Fruit fly (Drosophila melanogaster): ENCODE results near the gene CG5274.

The CG5274 gene

dm6 chr3L:20444815-20445519 lies 17.5 kb upstream of the CG5274 start (continued):
- TF ChIP-seq Spps (tag; optimal IDR thresholded peaks at IDR 0.05) (peak; percentile 66), Adf1 (GFP tag; IDR thresholded peaks at IDR 0.05) (peak; percentile 54), Taf1 (GFP tag; IDR thresholded peaks at IDR 0.05) (peak; percentile 82), Rx (GFP tag; IDR thresholded peaks at IDR 0.05) (peak; percentile 83), chif (GFP tag; optimal IDR thresholded peaks at IDR 0.05) (peak; percentile 36 to 43), row (GFP tag; IDR thresholded peaks at IDR 0.05) (peak; percentile 92), dysf (GFP tag; IDR thresholded peaks at IDR 0.05) (peak; percentile 93), Mad (GFP tag; optimal IDR thresholded peaks at IDR 0.05) (peak; percentile 54), Dbx (GFP tag; IDR thresholded peaks at IDR 0.05) (peak; percentile 87), CG2712 (tag; optimal IDR thresholded peaks at IDR 0.05) (peak; percentile 91), CkIIα-i1 (GFP tag; IDR thresholded peaks at IDR 0.05) (0 out of 2 replicates have a peak, but pooled peaks have one; percentile 23), Mrtf (GFP tag; IDR thresholded peaks at IDR 0.05) (peak; percentile 84), tna (GFP tag; IDR thresholded peaks at IDR 0.05; ENCODE audit: partially characterized antibody) (0 out of 2 replicates have a peak, but pooled peaks have one; percentile 27), dan (GFP tag; IDR thresholded peaks at IDR 0.05) (0 out of 2 replicates have a peak, but pooled peaks have one; percentile 42), HLHmδ (GFP tag; optimal IDR thresholded peaks at IDR 0.05) (no peak), scrt (GFP tag; optimal IDR thresholded peaks at IDR 0.05) (peak; percentile 58), Ada2b (GFP tag; IDR thresholded peaks at IDR 0.05) (peak; percentile 94), CG15011 (GFP tag; optimal IDR thresholded peaks at IDR 0.05) (peak; percentile 72), Rfx (GFP tag; IDR thresholded peaks at IDR 0.05) (peak; percentile 91), CG10543 (GFP tag; optimal IDR thresholded peaks at IDR 0.05) (peak; percentile 9)

- no peak for TF ChIP-seq CG7556 (GFP tag; optimal IDR thresholded peaks at IDR 0.05)
- TF ChIP-seq Pdp1 (GFP tag; optimal IDR thresholded peaks at IDR 0.05) = no peak
- TF ChIP-seq CG1832 (GFP tag; optimal IDR thresholded peaks at IDR 0.05) = peak; percentile 62
- TF ChIP-seq stc (GFP tag; IDR thresholded peaks at IDR 0.05) = no peak
- no peak for TF ChIP-seq nau (GFP tag; optimal IDR thresholded peaks at IDR 0.05)
- TF ChIP-seq sim (GFP tag; IDR thresholded peaks at IDR 0.05) = no peak
- TF ChIP-seq GATAe (GFP tag; conservative IDR thresholded peaks at IDR 0.05) = no peak
- TF ChIP-seq CG13287 (GFP tag; IDR thresholded peaks at IDR 0.05; ENCODE audit: partially characterized antibody) = peak; percentile 7; the same call in 1 of the 2 replicates
- peak; percentile 47 for TF ChIP-seq scrt (GFP tag; optimal IDR thresholded peaks at IDR 0.05)
- TF ChIP-seq fd3F (GFP tag; optimal IDR thresholded peaks at IDR 0.05) = no peak
- no peak for TF ChIP-seq CG8290 (GFP tag; optimal IDR thresholded peaks at IDR 0.05)
- no peak for TF ChIP-seq CG8290 (tag; optimal IDR thresholded peaks at IDR 0.05)
- no peak for TF ChIP-seq ssp (GFP tag; IDR thresholded peaks at IDR 0.05)
- TF ChIP-seq CG10431 (GFP tag; optimal IDR thresholded peaks at IDR 0.05) = no peak
- TF ChIP-seq tna (GFP tag; IDR thresholded peaks at IDR 0.05; ENCODE audit: partially characterized antibody) = peak; percentile 38; the same call in 1 of the 2 replicates
- TF ChIP-seq gsb-n (tag; optimal IDR thresholded peaks at IDR 0.05) = no peak
- TF ChIP-seq CG6654 (GFP tag; optimal IDR thresholded peaks at IDR 0.05) = peak; percentile 99
- no peak for TF ChIP-seq CG10274 (GFP tag; optimal IDR thresholded peaks at IDR 0.05)
- TF ChIP-seq Deaf1 (tag; optimal IDR thresholded peaks at IDR 0.05) = peak; percentile 42
- TF ChIP-seq cad (GFP tag; optimal IDR thresholded peaks at IDR 0.05) = peak; percentile 76
- no peak for TF ChIP-seq CG1792 (GFP tag; optimal IDR thresholded peaks at IDR 0.05)
- no peak for TF ChIP-seq PHDP (tag; optimal IDR thresholded peaks at IDR 0.05)
- TF ChIP-seq Med (GFP tag) = peak; percentile 28
- TF ChIP-seq CG6791 (GFP tag; IDR thresholded peaks at IDR 0.05; ENCODE audit: partially characterized antibody) = peak; percentile 24; the same call in 1 of the 3 replicates
- TF ChIP-seq CG11398 (GFP tag; optimal IDR thresholded peaks at IDR 0.05) = no peak
- TF ChIP-seq CG42726 (GFP tag; IDR thresholded peaks at IDR 0.05; ENCODE audit: partially characterized antibody) = no peak
- TF ChIP-seq CG3065 (GFP tag; optimal IDR thresholded peaks at IDR 0.05) = no peak
- no peak for TF ChIP-seq so (GFP tag; IDR thresholded peaks at IDR 0.05)
- TF ChIP-seq slbo (GFP tag; IDR thresholded peaks at IDR 0.05) = no peak
- TF ChIP-seq sd (tag; optimal IDR thresholded peaks at IDR 0.05) = peak; percentile 12
- TF ChIP-seq bowl (GFP tag; IDR thresholded peaks at IDR 0.05) = no peak
Measured at dm6 chr3L:20442674-20443313, 15.3 kb upstream of the CG5274 start.

Measured in whole organism, embryonic.